Fruit fly (Drosophila melanogaster): ENCODE results near the gene Pak.

The Pak gene

dm6 chr3R:6350755-6351154, at the start of gene Pak:
Pak (plus strand) TSS chr3R:6350896.
- TF ChIP-seq Myc (optimal IDR thresholded peaks at IDR 0.05) = no peak
- no peak for TF ChIP-seq Sin3A (optimal IDR thresholded peaks at IDR 0.05)
- TF ChIP-seq ttk (optimal IDR thresholded peaks at IDR 0.05) = no peak
- no peak for TF ChIP-seq psq (optimal IDR thresholded peaks at IDR 0.05)
- no peak for TF ChIP-seq insv (optimal IDR thresholded peaks at IDR 0.05)
- no peak for TF ChIP-seq h (optimal IDR thresholded peaks at IDR 0.05)

dm6 chr3R:6301257-6301839, 49.3 kb upstream of the Pak start, which contains the start of gene Osi15:
Osi15 (plus strand) TSS chr3R:6301804.
- TF ChIP-seq Myc (optimal IDR thresholded peaks at IDR 0.05) = no peak

dm6 chr3R:6303738-6304137, 47.0 kb upstream of the Pak start, which contains the start of gene CG46396:
CG46396 (plus strand) TSS chr3R:6304038.
- no peak for TF ChIP-seq h (optimal IDR thresholded peaks at IDR 0.05)
- TF ChIP-seq Sin3A (optimal IDR thresholded peaks at IDR 0.05) = no peak
- TF ChIP-seq Myc (optimal IDR thresholded peaks at IDR 0.05) = no peak

dm6 chr3R:6304947-6305346, 45.7 kb upstream of the Pak start, which contains the start of gene Osi16:
Osi16 (plus strand) TSS chr3R:6305247.
- TF ChIP-seq insv (optimal IDR thresholded peaks at IDR 0.05) (no peak), Sin3A (optimal IDR thresholded peaks at IDR 0.05) (no peak), Myc (optimal IDR thresholded peaks at IDR 0.05) (no peak), h (optimal IDR thresholded peaks at IDR 0.05) (no peak)

- no peak for TF ChIP-seq Sin3A (optimal IDR thresholded peaks at IDR 0.05)
- TF ChIP-seq Myc (optimal IDR thresholded peaks at IDR 0.05) = no peak
- TF ChIP-seq ttk (optimal IDR thresholded peaks at IDR 0.05) = no peak
- no peak for TF ChIP-seq psq (optimal IDR thresholded peaks at IDR 0.05)
- TF ChIP-seq insv (optimal IDR thresholded peaks at IDR 0.05) = no peak
- no peak for TF ChIP-seq h (optimal IDR thresholded peaks at IDR 0.05)
These were observed 44.1 kb upstream of the Pak start, which contains the start of gene CG46026 for dm6 chr3R:6306584-6306983. CG46026 (plus strand) TSS chr3R:6306884.

- no peak for TF ChIP-seq ttk (optimal IDR thresholded peaks at IDR 0.05)
- TF ChIP-seq Myc (optimal IDR thresholded peaks at IDR 0.05) = no peak
These were observed 41.0 kb upstream of the Pak start, which contains the start of gene CG31560 for dm6 chr3R:6309676-6310075. CG31560 (plus strand) TSS chr3R:6309976.

dm6 chr3R:6311641-6312259, 38.9 kb upstream of the Pak start, which contains the start of gene Osi17:
Osi17 (plus strand) TSS chr3R:6311772.
- no peak for TF ChIP-seq ttk (optimal IDR thresholded peaks at IDR 0.05)
- TF ChIP-seq psq (optimal IDR thresholded peaks at IDR 0.05) = no peak
- no peak for TF ChIP-seq h (optimal IDR thresholded peaks at IDR 0.05)
- no peak for TF ChIP-seq insv (optimal IDR thresholded peaks at IDR 0.05)
- TF ChIP-seq Sin3A (optimal IDR thresholded peaks at IDR 0.05) = no peak
- no peak for TF ChIP-seq Myc (optimal IDR thresholded peaks at IDR 0.05)

- TF ChIP-seq Sin3A (optimal IDR thresholded peaks at IDR 0.05) = no peak
- TF ChIP-seq insv (optimal IDR thresholded peaks at IDR 0.05) = no peak
- TF ChIP-seq ttk (optimal IDR thresholded peaks at IDR 0.05) = no peak
- no peak for TF ChIP-seq Myc (optimal IDR thresholded peaks at IDR 0.05)
These were observed 35.6 kb upstream of the Pak start for dm6 chr3R:6315078-6315477.

- TF ChIP-seq insv (optimal IDR thresholded peaks at IDR 0.05) = no peak
- no peak for TF ChIP-seq psq (optimal IDR thresholded peaks at IDR 0.05)
- no peak for TF ChIP-seq Sin3A (optimal IDR thresholded peaks at IDR 0.05)
These were observed 20.9 kb upstream of the Pak start, which contains the start of gene Osi18 for dm6 chr3R:6329774-6330298. Osi18 (plus strand) TSS chr3R:6330248.

dm6 chr3R:6334906-6335433, 15.7 kb upstream of the Pak start, which contains the start of gene Osi19:
Osi19 (plus strand) TSS chr3R:6335362.
- TF ChIP-seq psq (optimal IDR thresholded peaks at IDR 0.05) = no peak
- no peak for TF ChIP-seq insv (optimal IDR thresholded peaks at IDR 0.05)
- no peak for TF ChIP-seq Sin3A (optimal IDR thresholded peaks at IDR 0.05)
- no peak for TF ChIP-seq Myc (optimal IDR thresholded peaks at IDR 0.05)
- TF ChIP-seq h (optimal IDR thresholded peaks at IDR 0.05) = no peak
- no peak for TF ChIP-seq ttk (optimal IDR thresholded peaks at IDR 0.05)

dm6 chr3R:6337397-6337796, 13.3 kb upstream of the Pak start:
- TF ChIP-seq insv (optimal IDR thresholded peaks at IDR 0.05) (no peak), h (optimal IDR thresholded peaks at IDR 0.05) (no peak), psq (optimal IDR thresholded peaks at IDR 0.05) (no peak), Sin3A (optimal IDR thresholded peaks at IDR 0.05) (no peak), Myc (optimal IDR thresholded peaks at IDR 0.05) (no peak), ttk (optimal IDR thresholded peaks at IDR 0.05) (no peak)

dm6 chr3R:6339795-6340194, 10.9 kb upstream of the Pak start, which contains the start of gene Osi20:
Osi20 (plus strand) TSS chr3R:6340095.
- TF ChIP-seq h (optimal IDR thresholded peaks at IDR 0.05) (no peak), insv (optimal IDR thresholded peaks at IDR 0.05) (no peak), psq (optimal IDR thresholded peaks at IDR 0.05) (no peak), ttk (optimal IDR thresholded peaks at IDR 0.05) (no peak), Myc (optimal IDR thresholded peaks at IDR 0.05) (no peak), Sin3A (optimal IDR thresholded peaks at IDR 0.05) (no peak)

- TF ChIP-seq Sin3A (optimal IDR thresholded peaks at IDR 0.05) (no peak), insv (optimal IDR thresholded peaks at IDR 0.05) (no peak), h (optimal IDR thresholded peaks at IDR 0.05) (no peak), psq (optimal IDR thresholded peaks at IDR 0.05) (no peak), ttk (optimal IDR thresholded peaks at IDR 0.05) (no peak), Myc (optimal IDR thresholded peaks at IDR 0.05) (no peak)
These were observed 9.0 kb upstream of the Pak start, which contains the start of gene CG17917 for dm6 chr3R:6341668-6342067. CG17917 (plus strand) TSS chr3R:6341968.

All from Kc167 (cell line).